Worm (Caenorhabditis elegans): ENCODE measurements around the gene Y73B6A.1.

DNA sequence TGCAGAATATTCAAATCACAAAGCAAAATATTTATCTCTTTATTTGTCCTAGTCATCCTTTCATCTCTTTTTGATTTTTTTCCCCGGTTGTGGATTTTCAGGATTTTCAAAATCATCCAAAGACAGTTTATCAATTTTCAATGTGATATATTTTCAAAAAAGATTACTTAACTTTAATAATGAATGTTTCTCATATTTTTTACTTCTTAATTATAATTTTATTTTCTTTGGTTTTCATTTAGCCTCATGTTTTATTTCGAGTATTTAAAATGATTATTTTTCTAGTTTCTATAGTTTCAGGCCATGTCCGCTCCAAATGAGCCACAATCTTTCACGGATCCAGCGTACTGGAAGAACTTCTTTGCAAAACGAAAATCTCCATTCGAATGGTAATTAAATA lies 33.0 kb downstream of the Y73B6A.1 start, which contains the start of gene metl-13:
- TF ChIP-seq unc-62 (GFP tag; optimal IDR thresholded peaks at IDR 0.05), result no peak
- no peak for TF ChIP-seq mdl-1 (tag; optimal IDR thresholded peaks at IDR 0.05)
- no peak for TF ChIP-seq snpc-4 (tag; optimal IDR thresholded peaks at IDR 0.05)
- TF ChIP-seq ztf-4 (tag; optimal IDR thresholded peaks at IDR 0.05), result no peak
- TF ChIP-seq nhr-25 (tag; optimal IDR thresholded peaks at IDR 0.05), result no peak
